Fruit fly (Drosophila melanogaster): ENCODE measurements around the gene CkIIalpha-i1.

The CkIIalpha-i1 gene

DNA sequence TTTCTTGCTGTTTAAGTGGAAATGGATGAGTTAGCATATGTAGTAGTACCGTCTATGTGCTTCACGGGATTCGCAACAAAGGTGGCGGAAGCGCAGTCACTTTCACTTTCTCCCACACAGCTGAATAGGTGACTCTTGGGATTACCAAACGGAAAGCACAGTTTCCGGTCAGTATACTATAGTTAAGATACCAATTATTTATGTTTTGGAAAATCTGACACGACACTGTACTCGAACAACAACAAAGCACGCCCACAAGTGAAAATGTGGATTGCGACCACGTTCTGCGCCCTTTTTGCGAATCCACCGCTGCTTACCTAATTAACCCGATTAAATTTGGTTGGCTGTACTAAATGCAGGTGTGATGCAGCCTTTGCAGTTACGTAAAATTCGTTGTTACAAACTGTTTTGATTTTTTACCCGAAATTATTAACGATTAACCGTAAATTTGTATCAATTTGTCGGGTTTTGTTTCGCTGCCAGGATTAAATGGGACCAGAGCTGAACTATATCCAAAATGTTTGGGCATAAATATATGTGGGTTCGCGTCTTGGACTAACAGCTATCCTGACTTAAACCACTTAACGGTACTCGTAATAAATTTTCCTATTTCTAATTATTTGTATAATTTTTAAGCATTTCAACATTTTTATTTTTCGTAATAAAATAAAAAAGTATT lies 18.2 kb downstream of the CkIIalpha-i1 start, which contains the start of gene CG18081:
Gene CG18081, minus strand, starts transcription at position 512 of the 679 bp plus-strand sequence.
- TF ChIP-seq Eip78C (GFP tag): peak; percentile 49
- no peak for TF ChIP-seq dac (GFP tag; optimal IDR thresholded peaks at IDR 0.05)
- TF ChIP-seq CG10631 (GFP tag; optimal IDR thresholded peaks at IDR 0.05): no peak
- no peak for TF ChIP-seq CG8632 (GFP tag; optimal IDR thresholded peaks at IDR 0.05)
- TF ChIP-seq Blimp-1 (GFP tag; optimal IDR thresholded peaks at IDR 0.05): peak; percentile 65
- no peak for TF ChIP-seq fd85E (GFP tag; optimal IDR thresholded peaks at IDR 0.05)
- no peak for TF ChIP-seq CG11294 (GFP tag; IDR thresholded peaks at IDR 0.05)
- TF ChIP-seq Sox14 (GFP tag; optimal IDR thresholded peaks at IDR 0.05): peak; percentile 35

dm6 chr3L:15837209-15837608 lies 20.4 kb downstream of the CkIIalpha-i1 start, which contains the start of gene CG15715:
Gene CG15715 (minus strand): TSS chr3L:15837482.
- peak; percentile 4 for TF ChIP-seq Blimp-1 (GFP tag; optimal IDR thresholded peaks at IDR 0.05)
- TF ChIP-seq CG3032 (tag; optimal IDR thresholded peaks at IDR 0.05): peak; percentile 1
- TF ChIP-seq dsx (GFP tag; optimal IDR thresholded peaks at IDR 0.05; ENCODE audit: poor library complexity, severe bottlenecking): no peak
- no peak for TF ChIP-seq esn (GFP tag; optimal IDR thresholded peaks at IDR 0.05)

DNA sequence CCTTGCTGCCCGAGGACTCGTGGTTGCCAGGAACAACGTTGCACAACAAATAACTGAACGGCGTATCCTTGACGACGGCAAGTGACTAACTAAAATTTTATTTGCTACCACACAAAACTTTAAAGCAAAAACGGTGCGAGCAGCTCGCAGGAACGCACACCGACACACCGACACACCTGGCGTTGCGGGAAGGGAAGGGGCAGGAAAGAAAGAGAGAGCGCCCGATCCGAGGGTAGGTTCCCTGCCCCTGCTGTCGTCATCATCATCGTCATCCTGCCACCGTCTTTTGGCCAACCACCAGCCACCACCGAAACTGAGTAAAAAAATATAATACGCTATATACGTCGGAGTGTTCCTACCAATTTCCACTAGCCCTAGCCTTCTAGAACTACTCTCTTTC lies 27.2 kb downstream of the CkIIalpha-i1 start, which contains the start of gene meru:
Gene meru, minus strand, starts transcription at position 101 of the 400 bp plus-strand sequence.
- no peak for TF ChIP-seq Gug (GFP tag; IDR thresholded peaks at IDR 0.05)
- no peak for TF ChIP-seq CG3919 (GFP tag; optimal IDR thresholded peaks at IDR 0.05)
- TF ChIP-seq OdsH (GFP tag; optimal IDR thresholded peaks at IDR 0.05): no peak
- TF ChIP-seq lz (GFP tag; optimal IDR thresholded peaks at IDR 0.05): no peak
- no peak for TF ChIP-seq vri (GFP tag; optimal IDR thresholded peaks at IDR 0.05)
- no peak for TF ChIP-seq CG6808 (GFP tag; optimal IDR thresholded peaks at IDR 0.05)
- TF ChIP-seq Sox102F (GFP tag; optimal IDR thresholded peaks at IDR 0.05): no peak
- TF ChIP-seq CG8319 (GFP tag; optimal IDR thresholded peaks at IDR 0.05): no peak
- TF ChIP-seq CG1621 (tag; optimal IDR thresholded peaks at IDR 0.05): no peak
- no peak for TF ChIP-seq eg (GFP tag; IDR thresholded peaks at IDR 0.05)
- TF ChIP-seq CG6163 (GFP tag; IDR thresholded peaks at IDR 0.05): no peak
- TF ChIP-seq CG16779 (tag; optimal IDR thresholded peaks at IDR 0.05): no peak
- no peak for TF ChIP-seq net (GFP tag; optimal IDR thresholded peaks at IDR 0.05)
- no peak for TF ChIP-seq CG4318 (GFP tag; optimal IDR thresholded peaks at IDR 0.05)
- TF ChIP-seq CG8119 (GFP tag; IDR thresholded peaks at IDR 0.05): no peak

dm6 chr3L:15844577-15844976 lies 27.8 kb downstream of the CkIIalpha-i1 start:
- peak; percentile 52 for TF ChIP-seq svp (GFP tag)
- TF ChIP-seq Eip78C (GFP tag): peak; percentile 46
- TF ChIP-seq Met (GFP tag; optimal IDR thresholded peaks at IDR 0.05): no peak

dm6 chr3L:15847224-15847623 lies 30.4 kb downstream of the CkIIalpha-i1 start:
- TF ChIP-seq dsx (GFP tag; optimal IDR thresholded peaks at IDR 0.05; ENCODE audit: poor library complexity, severe bottlenecking) (peak; percentile 16), svp (GFP tag) (peak; percentile 69), Lpt (GFP tag; optimal IDR thresholded peaks at IDR 0.05) (no peak), Ets96B (tag; optimal IDR thresholded peaks at IDR 0.05) (peak; percentile 9), salr (GFP tag; optimal IDR thresholded peaks at IDR 0.05) (no peak)

DNA sequence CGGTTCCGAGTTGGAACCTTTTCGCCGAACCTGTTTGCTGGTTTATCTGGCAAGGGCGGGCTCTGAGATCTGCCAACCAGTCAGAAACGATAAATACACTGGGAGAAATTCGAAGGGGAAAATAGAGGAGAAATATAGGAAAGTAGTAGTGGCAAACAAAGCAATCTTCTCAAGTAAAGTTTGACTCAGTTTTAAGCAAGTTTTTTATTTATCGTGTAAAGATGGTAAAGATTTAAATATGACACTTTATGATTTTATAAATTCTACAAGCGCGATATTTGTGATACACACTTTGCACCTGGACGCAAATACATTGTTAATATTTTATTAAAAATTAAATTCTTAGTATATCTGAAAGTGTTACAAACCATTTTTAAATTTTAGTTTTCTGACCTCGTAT lies 30.9 kb downstream of the CkIIalpha-i1 start:
- TF ChIP-seq ss (GFP tag; optimal IDR thresholded peaks at IDR 0.05) (peak in 1 of 2 experiments; percentile 10), topi (GFP tag; optimal IDR thresholded peaks at IDR 0.05) (peak; percentile 59), esn (GFP tag; optimal IDR thresholded peaks at IDR 0.05) (peak; percentile 59), CG3919 (GFP tag; optimal IDR thresholded peaks at IDR 0.05) (peak; percentile 34), cyc (GFP tag; optimal IDR thresholded peaks at IDR 0.05) (peak; percentile 43), CG3032 (tag; optimal IDR thresholded peaks at IDR 0.05) (no peak), CG6276 (GFP tag; optimal IDR thresholded peaks at IDR 0.05) (no peak), lz (GFP tag; optimal IDR thresholded peaks at IDR 0.05) (peak; percentile 27), achi (GFP tag; optimal IDR thresholded peaks at IDR 0.05) (peak; percentile 9), pdm3 (GFP tag; optimal IDR thresholded peaks at IDR 0.05) (peak; percentile 4), Sox15 (GFP tag; optimal IDR thresholded peaks at IDR 0.05) (peak; percentile 33), OdsH (GFP tag; optimal IDR thresholded peaks at IDR 0.05) (peak; percentile 17), svp (GFP tag) (peak; percentile 62), acj6 (GFP tag; optimal IDR thresholded peaks at IDR 0.05) (peak; percentile 40), fd85E (GFP tag; optimal IDR thresholded peaks at IDR 0.05) (no peak), Hr39 (GFP tag; optimal IDR thresholded peaks at IDR 0.05) (peak; percentile 29), Sox102F (GFP tag; optimal IDR thresholded peaks at IDR 0.05) (peak; percentile 29), CG10631 (GFP tag; optimal IDR thresholded peaks at IDR 0.05) (peak; percentile 49), Eip78C (GFP tag) (peak; percentile 80), net (GFP tag; optimal IDR thresholded peaks at IDR 0.05) (no peak), CG8119 (GFP tag; IDR thresholded peaks at IDR 0.05) (no peak)

Data from whole organism, prepupa.